Worm (Caenorhabditis elegans) whole organism, young adult: ENCODE measurements around the gene glod-4.

Experiments
- B0336.3 ChIP-seq: fragments of 200-800 bp; sonication (Bioruptor generic); IDR thresholded peaks from 2 replicates; pipeline ENCODE4 v1.3.6; 2022; ENCODE audit warnings: missing genetic modification characterization, missing compliant biosample characterization
- D2030.7 ChIP-seq: fragments of 200-800 bp; sonication (Bioruptor generic); IDR thresholded peaks from 2 replicates; pipeline ENCODE4 v1.3.6; 2022; ENCODE audit warnings: missing genetic modification reagents, missing genetic modification characterization, missing compliant biosample characterization
- F23B12.7 ChIP-seq: sonication (generic microtip); optimal IDR thresholded peaks from 2 replicates; lab custom pipeline; 2017; ENCODE audit warnings: missing genetic modification characterization, mild to moderate bottlenecking, missing compliant biosample characterization, antibody characterized with exemption, moderate library complexity; ENCODE audit not compliant: insufficient read depth
- F52B5.7 ChIP-seq: sonication (generic microtip); optimal IDR thresholded peaks from 2 replicates; lab custom pipeline; 2016; ENCODE audit warnings: mild to moderate bottlenecking, missing genetic modification characterization, missing compliant biosample characterization
- F55B11.4 ChIP-seq: sonication (generic microtip); optimal IDR thresholded peaks from 2 replicates; lab custom pipeline; 2016; ENCODE audit warnings: missing compliant biosample characterization, missing genetic modification characterization, borderline replicate concordance; ENCODE audit not compliant: insufficient read depth
- F57A8.1 ChIP-seq: fragments of 200-800 bp; sonication (Bioruptor generic); optimal IDR thresholded peaks from 2 replicates; lab custom pipeline; 2018; ENCODE audit warnings: mild to moderate bottlenecking, missing genetic modification characterization, moderate library complexity, missing compliant biosample characterization
- F57C9.4 ChIP-seq: sonication (generic microtip); optimal IDR thresholded peaks from 2 replicates; lab custom pipeline; 2017; ENCODE audit warnings: mild to moderate bottlenecking, missing genetic modification characterization, missing compliant biosample characterization
- K11D2.4 ChIP-seq: fragments of 200-800 bp; sonication (Bioruptor generic); IDR thresholded peaks from 2 replicates; pipeline ENCODE4 v1.3.6; 2022; ENCODE audit warnings: missing genetic modification reagents, missing genetic modification characterization, missing compliant biosample characterization
- T07F8.4 ChIP-seq: sonication (generic microtip); optimal IDR thresholded peaks from 2 replicates; lab custom pipeline; 2016; ENCODE audit warnings: mild to moderate bottlenecking, missing genetic modification characterization, moderate library complexity, missing compliant biosample characterization
- T26A5.8 ChIP-seq: sonication (generic microtip); optimal IDR thresholded peaks from 2 replicates; lab custom pipeline; 2016; ENCODE audit warnings: missing genetic modification characterization, missing compliant biosample characterization
- Y53F4B.3 ChIP-seq: fragments of 200-800 bp; sonication (Bioruptor generic); IDR thresholded peaks from 2 replicates; pipeline ENCODE4 v1.3.6; 2022; ENCODE audit warnings: missing genetic modification reagents, missing genetic modification characterization, missing compliant biosample characterization
- Y67H2A.10 ChIP-seq: fragments of 200-800 bp; sonication (Bioruptor generic); conservative IDR thresholded peaks from 2 replicates; pipeline ENCODE4 v1.3.6; 2022; ENCODE audit warnings: missing genetic modification reagents, missing genetic modification characterization, missing compliant biosample characterization
- Y95B8A.8 ChIP-seq: fragments of 200-800 bp; sonication (Bioruptor generic); IDR thresholded peaks from 2 replicates; pipeline ENCODE4 v1.3.6; 2022; ENCODE audit warnings: missing genetic modification reagents, missing genetic modification characterization, missing compliant biosample characterization
- akir-1 ChIP-seq: fragments of 200-800 bp; sonication (Bioruptor generic); optimal IDR thresholded peaks from 2 replicates; lab custom pipeline; 2018; ENCODE audit warnings: mild to moderate bottlenecking, missing genetic modification characterization, moderate library complexity, missing compliant biosample characterization
- ama-1 ChIP-seq, 3 experiments: fragments of 150-350 bp in 1 of 3; sonication (generic microtip) in 2 of 3; optimal IDR thresholded peaks; 2 replicates each; lab custom pipeline; 2014 to 2018; ENCODE audit warnings: missing biosample characterization in 2 of 3, missing genetic modification characterization in 2 of 3, missing genetic modification reagents in 2 of 3
- aptf-2 ChIP-seq: fragments of 200-800 bp; sonication (Bioruptor generic); conservative IDR thresholded peaks from 2 replicates; pipeline ENCODE4 v1.3.6; 2022; ENCODE audit warnings: missing genetic modification reagents, missing genetic modification characterization, missing compliant biosample characterization
- attf-6 ChIP-seq: fragments of 200-800 bp; sonication (Bioruptor generic); IDR thresholded peaks from 2 replicates; pipeline ENCODE4 v1.3.6; 2022; ENCODE audit warnings: missing genetic modification reagents, missing genetic modification characterization, missing compliant biosample characterization
- bed-2 ChIP-seq: fragments of 200-800 bp; sonication (Bioruptor generic); IDR thresholded peaks from 2 replicates; pipeline ENCODE4 v1.3.6; 2022; ENCODE audit warnings: missing genetic modification reagents, missing genetic modification characterization, missing compliant biosample characterization
- ccch-3 ChIP-seq: fragments of 200-800 bp; sonication (Bioruptor generic); optimal IDR thresholded peaks from 2 replicates; lab custom pipeline; 2018; ENCODE audit warnings: mild to moderate bottlenecking, missing genetic modification characterization, missing compliant biosample characterization
- ceh-100 ChIP-seq: fragments of 200-800 bp; sonication (Bioruptor generic); IDR thresholded peaks from 2 replicates; pipeline ENCODE4 v1.3.6; 2022; ENCODE audit warnings: missing genetic modification reagents, missing genetic modification characterization, missing compliant biosample characterization
- ceh-40 ChIP-seq: fragments of 200-800 bp; sonication (Bioruptor generic); IDR thresholded peaks from 2 replicates; pipeline ENCODE4 v1.3.6; 2022; ENCODE audit warnings: missing genetic modification characterization, missing compliant biosample characterization
- ceh-58 ChIP-seq: fragments of 200-800 bp; sonication (Bioruptor generic); IDR thresholded peaks from 2 replicates; pipeline ENCODE4 v1.3.6; 2022; ENCODE audit warnings: missing genetic modification characterization, missing compliant biosample characterization
- efl-1 ChIP-seq: fragments of 150-350 bp; optimal IDR thresholded peaks from 2 replicates; lab custom pipeline; 2014; ENCODE audit warnings: missing biosample characterization, missing genetic modification reagents, missing genetic modification characterization
- ets-4 ChIP-seq: fragments of 200-800 bp; sonication (Bioruptor generic); optimal IDR thresholded peaks from 2 replicates; lab custom pipeline; 2018; ENCODE audit warnings: mild to moderate bottlenecking, missing genetic modification characterization, missing compliant biosample characterization
- gei-17 ChIP-seq: fragments of 200-800 bp; sonication (Bioruptor generic); optimal IDR thresholded peaks from 2 replicates; lab custom pipeline; 2018; ENCODE audit warnings: mild to moderate bottlenecking, missing genetic modification characterization, missing compliant biosample characterization
- him-1 ChIP-seq: sonication (generic microtip); optimal IDR thresholded peaks from 2 replicates; lab custom pipeline; 2016; ENCODE audit warnings: missing genotype, missing genetic modification reagents, missing genetic modification characterization, missing compliant biosample characterization
- hsf-1 ChIP-seq: fragments of 200-800 bp; sonication (Bioruptor generic); IDR thresholded peaks from 2 replicates; pipeline ENCODE4 v1.3.6; 2022; ENCODE audit warnings: missing genetic modification reagents, missing genetic modification characterization, missing compliant biosample characterization
- lag-1 ChIP-seq: fragments of 200-800 bp; sonication (Bioruptor generic); IDR thresholded peaks from 2 replicates; pipeline ENCODE4 v1.3.6; 2022; ENCODE audit warnings: missing genetic modification reagents, missing genetic modification characterization, missing compliant biosample characterization
- let-526 ChIP-seq: fragments of 200-800 bp; sonication (Bioruptor generic); IDR thresholded peaks from 2 replicates; pipeline ENCODE4 v1.3.6; 2022; ENCODE audit warnings: missing genetic modification reagents, missing genetic modification characterization, missing compliant biosample characterization
- lin-35 ChIP-seq, 3 experiments: fragments of 150-350 bp in 2 of 3; sonication (generic microtip) in 1 of 3; optimal IDR thresholded peaks; 2 replicates each; lab custom pipeline; 2014 to 2018; ENCODE audit warnings: missing biosample characterization in 3 of 3, missing genetic modification characterization in 3 of 3, missing genetic modification reagents in 3 of 3
- lin-54 ChIP-seq: fragments of 200-800 bp; sonication (Bioruptor generic); optimal IDR thresholded peaks from 2 replicates; lab custom pipeline; 2018; ENCODE audit warnings: mild to moderate bottlenecking, missing genetic modification characterization, missing compliant biosample characterization
- lir-1 ChIP-seq: fragments of 200-800 bp; sonication (Bioruptor generic); conservative IDR thresholded peaks from 2 replicates; pipeline ENCODE4 v1.3.6; 2022; ENCODE audit warnings: missing genetic modification reagents, missing genetic modification characterization, missing compliant biosample characterization
- madf-6 ChIP-seq: fragments of 200-800 bp; sonication (Bioruptor generic); IDR thresholded peaks from 2 replicates; pipeline ENCODE4 v1.3.6; 2022; ENCODE audit warnings: missing genetic modification reagents, missing genetic modification characterization, missing compliant biosample characterization
- madf-8 ChIP-seq: fragments of 200-800 bp; sonication (Bioruptor generic); conservative IDR thresholded peaks from 2 replicates; pipeline ENCODE4 v1.3.6; 2022; ENCODE audit warnings: missing genetic modification reagents, missing genetic modification characterization, missing compliant biosample characterization
- mcd-1 ChIP-seq: fragments of 200-800 bp; sonication (Bioruptor generic); IDR thresholded peaks from 2 replicates; pipeline ENCODE4 v1.3.6; 2022; ENCODE audit warnings: missing genetic modification reagents, missing genetic modification characterization, missing compliant biosample characterization
- mes-4 ChIP-seq: sonication (generic microtip); optimal IDR thresholded peaks from 2 replicates; lab custom pipeline; 2016; ENCODE audit warnings: missing genotype, missing genetic modification characterization, missing compliant biosample characterization
- nfya-1 ChIP-seq: sonication (generic microtip); optimal IDR thresholded peaks from 2 replicates; lab custom pipeline; 2017; ENCODE audit warnings: antibody characterized with exemption, missing compliant biosample characterization, missing genetic modification characterization, borderline replicate concordance; ENCODE audit not compliant: insufficient read depth
- nfya-2 ChIP-seq: fragments of 200-800 bp; sonication (Bioruptor generic); IDR thresholded peaks from 2 replicates; pipeline ENCODE4 v1.3.6; 2022; ENCODE audit warnings: missing genetic modification reagents, missing genetic modification characterization, missing compliant biosample characterization
- nhr-80 ChIP-seq: sonication (generic microtip); optimal IDR thresholded peaks from 2 replicates; lab custom pipeline; 2016; ENCODE audit warnings: missing genetic modification characterization, missing compliant biosample characterization
- pha-4 ChIP-seq: fragments of 150-350 bp; sonication (generic microtip); optimal IDR thresholded peaks from 2 replicates; lab custom pipeline; 2014; ENCODE audit warnings: missing biosample characterization, missing genetic modification reagents, missing genetic modification characterization
- repo-1 ChIP-seq: sonication (generic microtip); optimal IDR thresholded peaks from 2 replicates; lab custom pipeline; 2017; ENCODE audit warnings: mild to moderate bottlenecking, missing genetic modification characterization, missing compliant biosample characterization
- rpc-1 ChIP-seq, 2 experiments: fragments of 150-350 bp in 1 of 2; sonication (generic microtip) in 1 of 2; optimal IDR thresholded peaks; 2 replicates each; lab custom pipeline; 2014 to 2018; ENCODE audit warnings: missing biosample characterization in 1 of 2, missing genetic modification characterization in 1 of 2, missing genetic modification reagents in 1 of 2, missing genotype in 1 of 2
- snpc-1.1 ChIP-seq: sonication (generic microtip); optimal IDR thresholded peaks from 2 replicates; lab custom pipeline; 2017; ENCODE audit warnings: missing genetic modification characterization, mild to moderate bottlenecking, missing compliant biosample characterization, antibody characterized with exemption, moderate library complexity, missing genotype, missing genetic modification reagents; ENCODE audit not compliant: insufficient read depth
- sptf-2 ChIP-seq: fragments of 200-800 bp; sonication (Bioruptor generic); optimal IDR thresholded peaks from 2 replicates; lab custom pipeline; 2018; ENCODE audit warnings: mild to moderate bottlenecking, missing genetic modification characterization, missing compliant biosample characterization
- unc-130 ChIP-seq: sonication (generic microtip); optimal IDR thresholded peaks from 2 replicates; lab custom pipeline; 2016; ENCODE audit warnings: missing genetic modification reagents, missing genetic modification characterization, missing compliant biosample characterization
- unc-62 ChIP-seq: fragments of 150-350 bp; optimal IDR thresholded peaks from 2 replicates; lab custom pipeline; 2014; ENCODE audit warnings: missing biosample characterization, missing genetic modification reagents, missing genetic modification characterization
- ztf-22 ChIP-seq: fragments of 200-800 bp; sonication (Bioruptor generic); optimal IDR thresholded peaks from 2 replicates; lab custom pipeline; 2018; ENCODE audit warnings: mild to moderate bottlenecking, missing genetic modification characterization, moderate library complexity, missing compliant biosample characterization
- ztf-28 ChIP-seq: fragments of 200-800 bp; sonication (Bioruptor generic); IDR thresholded peaks from 2 replicates; pipeline ENCODE4 v1.3.6; 2022; ENCODE audit warnings: missing genetic modification reagents, missing genetic modification characterization, missing compliant biosample characterization

Gene glod-4

DNA sequence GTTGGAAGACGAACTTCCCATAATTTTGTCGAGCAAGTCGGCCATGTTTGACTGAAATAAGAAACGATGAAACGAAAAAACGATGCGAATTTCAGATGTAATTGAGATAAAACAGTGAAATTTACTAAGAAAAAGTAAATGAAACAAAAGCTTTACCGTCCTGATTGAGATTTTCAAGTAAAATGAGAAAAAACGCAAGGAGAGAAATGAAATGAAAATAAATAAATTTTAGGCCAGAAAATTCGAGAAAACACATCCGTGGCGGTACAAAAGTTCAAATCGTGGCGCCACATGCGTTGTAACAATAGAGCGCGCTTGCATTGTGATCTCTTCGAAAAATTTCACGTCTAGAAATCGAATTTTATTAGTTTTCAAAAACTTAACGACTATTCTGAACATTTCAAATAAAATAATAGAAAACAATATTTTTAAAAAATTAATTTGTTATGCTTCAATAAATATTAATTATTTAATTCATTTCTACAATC lies 22.8 kb downstream of the glod-4 start, which contains the start of the genes hrde-1 and C16C10.13:
TSS of gene hrde-1 (minus strand) at position 51 of the 488 bp plus-strand sequence.
TSS of gene C16C10.13 (plus strand) at position 332 of the 488 bp plus-strand sequence.
- peak; percentile 99 for TF ChIP-seq hsf-1 (GFP tag; lab: Robert Waterston, UW)
- TF ChIP-seq bed-2 (GFP tag; lab: Robert Waterston, UW) = no peak
- TF ChIP-seq lir-1 (GFP tag; lab: Robert Waterston, UW) = no peak; the same call in 1 of the 2 replicates
- peak; percentile 93 for TF ChIP-seq unc-130 (GFP tag; lab: Kevin White, UChicago)
- no peak for TF ChIP-seq mes-4
- no peak for TF ChIP-seq ceh-100
- peak; percentile 21 for TF ChIP-seq rpc-1 (optimal IDR thresholded peaks at IDR 0.05; lab: Kevin White, UChicago)
- TF ChIP-seq rpc-1 (tag; optimal IDR thresholded peaks at IDR 0.05; lab: Kevin White, UChicago) = no peak
- no peak for TF ChIP-seq aptf-2 (GFP tag; lab: Robert Waterston, UW)
- no peak for TF ChIP-seq akir-1 (GFP tag; lab: Kevin White, UChicago)
- no peak for TF ChIP-seq Y67H2A.10 (GFP tag; lab: Robert Waterston, UW)
- TF ChIP-seq nfya-2 (GFP tag; lab: Robert Waterston, UW) = no peak
- TF ChIP-seq nhr-80 (tag; lab: Kevin White, UChicago) = no peak
- TF ChIP-seq F55B11.4 (tag; lab: Kevin White, UChicago) = no peak
- no peak for TF ChIP-seq pha-4 (tag; lab: Kevin White, UChicago)
- TF ChIP-seq lin-35 (GFP tag; optimal IDR thresholded peaks at IDR 0.05; lab: Kevin White, UChicago) = no peak
- TF ChIP-seq sptf-2 = no peak
- no peak for TF ChIP-seq ztf-22 (GFP tag; lab: Kevin White, UChicago)
- no peak for TF ChIP-seq ceh-58 (GFP tag; lab: Robert Waterston, UW)
- no peak for TF ChIP-seq nfya-1 (tag; lab: Kevin White, UChicago)
- TF ChIP-seq madf-6 (GFP tag; lab: Robert Waterston, UW) = peak; percentile 98
- no peak for TF ChIP-seq F57C9.4 (tag; lab: Kevin White, UChicago)
- TF ChIP-seq F52B5.7 (tag; lab: Kevin White, UChicago) = no peak
- no peak for TF ChIP-seq F57A8.1 (GFP tag; lab: Kevin White, UChicago)
- no peak for TF ChIP-seq ceh-40 (GFP tag; lab: Robert Waterston, UW)
- TF ChIP-seq Y95B8A.8 = peak; percentile 65; the same call in 1 of the 2 replicates
- peak; percentile 88 for TF ChIP-seq lin-54
- 0 out of 2 replicates have a peak, but pooled peaks have one; percentile 17 for TF ChIP-seq attf-6
- TF ChIP-seq ets-4 (GFP tag; lab: Kevin White, UChicago) = no peak
- TF ChIP-seq him-1 = peak; percentile 51
- peak; percentile 43 for TF ChIP-seq snpc-1.1
- no peak for TF ChIP-seq repo-1 (tag; lab: Kevin White, UChicago)
- TF ChIP-seq ccch-3 (GFP tag; lab: Kevin White, UChicago) = no peak
- TF ChIP-seq efl-1 = peak; percentile 97
- TF ChIP-seq T07F8.4 (tag; lab: Kevin White, UChicago) = no peak
- no peak for TF ChIP-seq unc-62 (GFP tag; lab: Kevin White, UChicago)
- no peak for TF ChIP-seq Y53F4B.3
- TF ChIP-seq mcd-1 (GFP tag; lab: Robert Waterston, UW) = peak; percentile 89
- no peak for TF ChIP-seq ztf-28 (GFP tag; lab: Robert Waterston, UW)
- no peak for TF ChIP-seq K11D2.4
- no peak for TF ChIP-seq lag-1 (GFP tag; lab: Robert Waterston, UW)
- peak; percentile 98 for TF ChIP-seq madf-8
- no peak for TF ChIP-seq gei-17 (GFP tag; lab: Kevin White, UChicago)
- TF ChIP-seq D2030.7 (GFP tag; lab: Robert Waterston, UW) = peak; percentile 91
- TF ChIP-seq T26A5.8 = no peak
- TF ChIP-seq B0336.3 (GFP tag; lab: Robert Waterston, UW) = no peak
- no peak for TF ChIP-seq let-526 (GFP tag; lab: Robert Waterston, UW)
- TF ChIP-seq F23B12.7 (tag; lab: Kevin White, UChicago) = peak; percentile 14
- no peak for TF ChIP-seq ama-1 (optimal IDR thresholded peaks at IDR 0.05; lab: Kevin White, UChicago)
- no peak for TF ChIP-seq ama-1 (GFP tag; optimal IDR thresholded peaks at IDR 0.05; lab: Kevin White, UChicago)
